Fruit fly (Drosophila melanogaster): ENCODE results near the gene CG13599.
A peak's percentile ranks its signal among the peaks of the same experiment; 100 is the strongest.

CG13599 gene

dm6 chr3R:23921701-23922501, 9.5 kb upstream of the CG13599 start (continued):
- peak; percentile 33 for TF ChIP-seq CrebB (tag; optimal IDR thresholded peaks at IDR 0.05)
- peak; percentile 80 for TF ChIP-seq sens (GFP tag)
- peak; percentile 92 for TF ChIP-seq cg (GFP tag; optimal IDR thresholded peaks at IDR 0.05)
- TF ChIP-seq Fer2 (tag; optimal IDR thresholded peaks at IDR 0.05): no peak
- peak; percentile 23 for TF ChIP-seq CG1792 (GFP tag; optimal IDR thresholded peaks at IDR 0.05)
- TF ChIP-seq CG1602 (GFP tag; optimal IDR thresholded peaks at IDR 0.05): no peak
- peak; percentile 36 for TF ChIP-seq Sox100B (GFP tag; optimal IDR thresholded peaks at IDR 0.05)
- peak; percentile 12 for TF ChIP-seq CG8281 (tag; optimal IDR thresholded peaks at IDR 0.05)
- TF ChIP-seq CG2120 (GFP tag; optimal IDR thresholded peaks at IDR 0.05): peak; percentile 5
- TF ChIP-seq wek (GFP tag; optimal IDR thresholded peaks at IDR 0.05): no peak
- TF ChIP-seq Optix (GFP tag; IDR thresholded peaks at IDR 0.05): peak; percentile 30; the same call in 1 of the 3 replicates
- TF ChIP-seq CG11398 (GFP tag; optimal IDR thresholded peaks at IDR 0.05): no peak
- TF ChIP-seq CG7786 (GFP tag; optimal IDR thresholded peaks at IDR 0.05): no peak
- no peak for TF ChIP-seq CG6254 (GFP tag; optimal IDR thresholded peaks at IDR 0.05)
- TF ChIP-seq CG34422 (GFP tag; IDR thresholded peaks at IDR 0.05): peak; percentile 67; the same call in 2 of the 3 replicates
- TF ChIP-seq Usf (GFP tag; optimal IDR thresholded peaks at IDR 0.05): no peak
- TF ChIP-seq nmo (GFP tag; optimal IDR thresholded peaks at IDR 0.05): peak; percentile 5
- no peak for TF ChIP-seq dm (GFP tag; optimal IDR thresholded peaks at IDR 0.05)
- TF ChIP-seq ttk (GFP tag; IDR thresholded peaks at IDR 0.05): peak; percentile 53
- TF ChIP-seq ac (GFP tag; optimal IDR thresholded peaks at IDR 0.05): peak; percentile 26
- no peak for TF ChIP-seq NC2α (GFP tag; optimal IDR thresholded peaks at IDR 0.05)
- TF ChIP-seq lola (GFP tag; optimal IDR thresholded peaks at IDR 0.05): peak in 1 of 3 experiments; percentile 4
- no peak for TF ChIP-seq CG10147 (GFP tag; optimal IDR thresholded peaks at IDR 0.05)
- peak; percentile 44 for TF ChIP-seq Fer3 (tag; optimal IDR thresholded peaks at IDR 0.05)
- peak; percentile 34 for TF ChIP-seq zf30C (GFP tag; optimal IDR thresholded peaks at IDR 0.05)
- peak; percentile 87 for TF ChIP-seq pros (GFP tag; optimal IDR thresholded peaks at IDR 0.05)
- 0 out of 2 replicates have a peak, but pooled peaks have one; percentile 40 for TF ChIP-seq ap (GFP tag; IDR thresholded peaks at IDR 0.05)
- no peak for TF ChIP-seq pnt (GFP tag; optimal IDR thresholded peaks at IDR 0.05)
- TF ChIP-seq cwo (GFP tag; optimal IDR thresholded peaks at IDR 0.05): peak; percentile 15
- TF ChIP-seq Drgx (GFP tag; IDR thresholded peaks at IDR 0.05): peak; percentile 74
- TF ChIP-seq slou (GFP tag; optimal IDR thresholded peaks at IDR 0.05): no peak
- peak; percentile 54; the same call in 1 of the 2 replicates for TF ChIP-seq Awh (GFP tag; IDR thresholded peaks at IDR 0.05)
- no peak for TF ChIP-seq br (optimal IDR thresholded peaks at IDR 0.05)
- no peak for TF ChIP-seq p53 (GFP tag; optimal IDR thresholded peaks at IDR 0.05)
- peak; percentile 63; the same call in 1 of the 2 replicates for TF ChIP-seq CG14441 (GFP tag; IDR thresholded peaks at IDR 0.05)
- TF ChIP-seq peb (GFP tag; IDR thresholded peaks at IDR 0.05): 0 out of 2 replicates have a peak, but pooled peaks have one; percentile 22
- no peak for TF ChIP-seq Hmx (GFP tag; optimal IDR thresholded peaks at IDR 0.05)
- TF ChIP-seq z (GFP tag; IDR thresholded peaks at IDR 0.05): peak; percentile 94
- no peak for TF ChIP-seq dmrt11E (tag; optimal IDR thresholded peaks at IDR 0.05)
- peak; percentile 79 for TF ChIP-seq sr (GFP tag; IDR thresholded peaks at IDR 0.05)
- TF ChIP-seq jigr1 (GFP tag; IDR thresholded peaks at IDR 0.05): no peak
- TF ChIP-seq CG2199 (GFP tag; IDR thresholded peaks at IDR 0.05): no peak
- no peak for TF ChIP-seq CG8944 (GFP tag; optimal IDR thresholded peaks at IDR 0.05)
- TF ChIP-seq CG1603 (tag; optimal IDR thresholded peaks at IDR 0.05): peak; percentile 29
- no peak for TF ChIP-seq NC2β (GFP tag; optimal IDR thresholded peaks at IDR 0.05)
- 0 out of 3 replicates have a peak, but pooled peaks have one; percentile 12 for TF ChIP-seq CG2889 (GFP tag; IDR thresholded peaks at IDR 0.05)
- no peak for TF ChIP-seq CG7271 (tag; optimal IDR thresholded peaks at IDR 0.05)
- TF ChIP-seq Atf3 (GFP tag; optimal IDR thresholded peaks at IDR 0.05): no peak
- no peak for TF ChIP-seq emc (GFP tag; optimal IDR thresholded peaks at IDR 0.05)
- no peak for TF ChIP-seq CG10321 (GFP tag; IDR thresholded peaks at IDR 0.05)
